Worm (Caenorhabditis elegans): ENCODE results near the gene F47F2.3.

F47F2.3 gene

DNA sequence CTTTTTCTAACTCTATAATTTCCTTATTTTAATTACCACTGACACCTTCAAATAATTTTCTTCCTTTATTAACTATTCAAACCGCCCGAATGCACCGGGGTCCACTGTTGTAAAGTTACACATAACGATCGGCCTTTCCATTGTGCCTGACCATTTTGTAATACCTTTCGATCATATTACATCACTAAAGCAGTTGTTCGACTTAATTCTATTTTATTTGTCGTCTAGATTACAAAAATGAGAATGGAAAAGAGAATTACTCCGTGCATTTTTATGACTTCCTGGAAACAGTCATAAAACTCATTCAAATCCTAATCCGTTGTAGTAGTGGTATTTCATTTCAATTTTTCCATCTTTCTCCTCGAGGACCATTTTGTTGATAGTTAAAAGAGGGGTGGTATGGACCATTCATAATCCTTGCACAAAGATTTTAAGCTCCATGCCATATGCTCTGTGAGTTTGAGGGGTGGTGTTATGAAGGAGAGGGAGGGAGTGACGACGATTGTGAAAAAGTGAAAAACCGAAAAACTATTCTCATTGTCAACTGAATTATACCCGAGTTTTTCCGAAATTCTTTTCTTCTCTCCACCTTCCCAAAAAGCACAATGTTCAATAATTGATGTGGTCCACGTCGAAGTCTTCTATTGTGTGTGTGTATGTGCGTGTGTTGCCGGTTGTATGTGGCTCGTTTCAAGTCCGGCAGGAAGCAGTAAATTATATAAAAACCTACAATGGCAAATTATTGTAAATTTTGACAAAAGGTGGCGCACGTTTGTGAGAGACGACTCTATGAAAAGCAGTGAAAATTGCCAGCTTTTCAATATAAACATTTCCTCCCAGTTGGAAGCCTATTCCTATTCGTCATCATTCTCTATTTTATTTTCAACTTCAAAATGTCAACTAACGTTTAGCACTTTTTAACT, 3.0 kb upstream of the F47F2.3 start:
- no peak for TF ChIP-seq eor-1 (tag; optimal IDR thresholded peaks at IDR 0.05)
- no peak for TF ChIP-seq nhr-43 (tag; optimal IDR thresholded peaks at IDR 0.05; ENCODE audit: poor library complexity, severe bottlenecking)
- TF ChIP-seq tbx-2 (tag; optimal IDR thresholded peaks at IDR 0.05) = no peak
- peak; percentile 15 for TF ChIP-seq elt-1 (tag; optimal IDR thresholded peaks at IDR 0.05)
- peak; percentile 6 for TF ChIP-seq nfya-1 (tag; optimal IDR thresholded peaks at IDR 0.05; ENCODE audit: insufficient read depth)

DNA sequence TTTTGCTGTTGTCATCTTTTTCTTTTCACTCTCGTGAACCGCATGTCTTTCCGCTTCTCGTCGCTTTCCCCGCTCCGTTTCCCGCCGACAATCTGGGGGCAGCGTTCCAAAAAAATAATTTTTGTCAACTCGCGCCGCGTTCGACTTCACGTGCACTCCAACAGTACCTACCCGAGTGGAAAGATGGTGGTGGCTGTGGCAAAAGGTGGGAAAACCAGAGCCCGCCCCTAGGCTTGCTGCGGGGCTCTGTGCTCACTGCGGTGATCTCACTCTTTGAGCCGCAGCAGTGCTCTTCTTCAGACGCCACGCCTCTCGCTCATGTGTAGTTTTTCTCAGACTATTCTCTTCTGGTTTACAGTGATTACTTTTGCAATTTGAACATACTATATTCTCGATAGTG, 7.9 kb downstream of the F47F2.3 start:
- no peak for TF ChIP-seq ama-1 (optimal IDR thresholded peaks at IDR 0.05)
- no peak for TF ChIP-seq ceh-16 (tag; optimal IDR thresholded peaks at IDR 0.05)
- no peak for TF ChIP-seq elt-3 (tag; optimal IDR thresholded peaks at IDR 0.05)
- TF ChIP-seq lin-15B (tag; optimal IDR thresholded peaks at IDR 0.05) = no peak
- TF ChIP-seq lsy-12 (tag; optimal IDR thresholded peaks at IDR 0.05) = no peak
- TF ChIP-seq skn-1 (tag; optimal IDR thresholded peaks at IDR 0.05) = no peak
- no peak for TF ChIP-seq ceh-28 (tag; optimal IDR thresholded peaks at IDR 0.05)
- no peak for TF ChIP-seq fkh-10 (GFP tag; optimal IDR thresholded peaks at IDR 0.05)

DNA sequence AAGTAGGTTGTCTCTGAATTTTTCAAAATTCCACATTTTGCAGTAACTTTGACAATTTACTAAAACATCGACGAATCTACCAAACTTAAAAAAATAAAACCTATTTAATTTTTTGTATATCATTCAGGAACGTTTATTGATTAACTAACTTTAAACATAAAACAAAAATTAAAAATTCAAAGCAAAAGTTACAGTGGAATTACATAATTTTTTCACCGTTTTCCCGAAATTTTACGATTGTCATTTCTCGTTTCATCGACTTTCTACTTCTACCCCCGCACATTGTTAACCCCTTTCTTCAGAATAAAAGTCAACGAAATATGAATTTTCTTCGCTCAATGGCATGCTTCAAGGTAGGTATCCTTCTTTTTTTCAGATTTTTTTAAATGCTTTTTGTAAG, 17.2 kb downstream of the F47F2.3 start, which contains the start of gene F47F2.1:
F47F2.1 (plus strand) TSS at position 301 of the 400 bp plus-strand sequence.
- no peak for TF ChIP-seq snpc-4 (tag; optimal IDR thresholded peaks at IDR 0.05)
- TF ChIP-seq skn-1 (tag; optimal IDR thresholded peaks at IDR 0.05) = no peak
- no peak for TF ChIP-seq unc-62 (GFP tag; optimal IDR thresholded peaks at IDR 0.05)
- TF ChIP-seq lin-15B (tag; optimal IDR thresholded peaks at IDR 0.05) = no peak
- no peak for TF ChIP-seq elt-3 (tag; optimal IDR thresholded peaks at IDR 0.05)
- TF ChIP-seq nhr-77 (tag; optimal IDR thresholded peaks at IDR 0.05) = no peak
- no peak for TF ChIP-seq mml-1 (tag; optimal IDR thresholded peaks at IDR 0.05)
- TF ChIP-seq ceh-82 (tag; optimal IDR thresholded peaks at IDR 0.05) = no peak

DNA sequence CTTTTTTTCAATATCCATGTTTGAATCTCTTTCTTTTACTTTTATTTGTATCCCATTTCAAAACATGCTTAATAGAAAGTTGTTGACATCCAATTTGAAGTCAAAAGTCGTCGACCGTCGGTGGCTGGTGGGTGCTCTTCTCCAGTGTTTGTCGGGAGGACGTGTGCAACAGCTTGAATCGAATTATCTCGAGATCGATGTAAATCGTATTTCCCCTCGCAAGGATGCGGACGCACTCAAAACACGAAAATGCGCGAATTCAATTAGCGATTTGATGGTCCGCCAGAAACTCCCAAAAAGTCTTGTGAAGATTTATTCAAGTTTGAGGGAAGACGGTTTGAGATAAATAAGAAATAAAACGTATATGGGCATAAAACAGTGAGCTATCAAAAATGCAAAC, 19.8 kb downstream of the F47F2.3 start:
- TF ChIP-seq aly-2 (tag; optimal IDR thresholded peaks at IDR 0.05) (no peak), nhr-12 (tag; optimal IDR thresholded peaks at IDR 0.05) (no peak), egl-5 (tag; optimal IDR thresholded peaks at IDR 0.05) (no peak), nhr-237 (tag; optimal IDR thresholded peaks at IDR 0.05) (no peak), nfya-1 (tag; optimal IDR thresholded peaks at IDR 0.05; ENCODE audit: insufficient read depth) (no peak), fkh-10 (GFP tag; optimal IDR thresholded peaks at IDR 0.05) (peak; percentile 15), R02D3.7 (tag; optimal IDR thresholded peaks at IDR 0.05) (no peak)

DNA sequence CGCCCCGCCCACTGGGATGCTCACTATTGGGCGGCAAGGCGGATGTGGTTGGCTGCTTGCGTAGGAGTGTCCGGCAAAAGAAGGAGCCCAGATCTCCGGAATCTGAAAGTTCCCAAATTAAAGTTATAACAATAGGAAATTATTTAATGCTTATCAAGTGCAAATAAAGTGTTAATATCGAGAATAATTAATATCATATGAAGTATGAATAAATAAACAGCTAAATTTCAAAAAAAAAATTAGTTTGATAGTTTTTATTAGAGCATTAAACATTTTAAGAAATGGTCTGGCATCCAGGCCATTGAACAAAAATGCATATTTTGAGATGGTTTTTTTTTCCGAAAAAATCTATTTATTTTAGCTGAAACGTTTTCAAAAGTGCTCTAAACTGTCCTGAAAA, 22.0 kb downstream of the F47F2.3 start, which contains the start of gene lim-4:
lim-4 (minus strand) TSS at position 101 of the 400 bp plus-strand sequence.
- TF ChIP-seq nfya-1 (tag; optimal IDR thresholded peaks at IDR 0.05; ENCODE audit: insufficient read depth) (peak; percentile 67), jun-1 (tag; optimal IDR thresholded peaks at IDR 0.05) (no peak)

DNA sequence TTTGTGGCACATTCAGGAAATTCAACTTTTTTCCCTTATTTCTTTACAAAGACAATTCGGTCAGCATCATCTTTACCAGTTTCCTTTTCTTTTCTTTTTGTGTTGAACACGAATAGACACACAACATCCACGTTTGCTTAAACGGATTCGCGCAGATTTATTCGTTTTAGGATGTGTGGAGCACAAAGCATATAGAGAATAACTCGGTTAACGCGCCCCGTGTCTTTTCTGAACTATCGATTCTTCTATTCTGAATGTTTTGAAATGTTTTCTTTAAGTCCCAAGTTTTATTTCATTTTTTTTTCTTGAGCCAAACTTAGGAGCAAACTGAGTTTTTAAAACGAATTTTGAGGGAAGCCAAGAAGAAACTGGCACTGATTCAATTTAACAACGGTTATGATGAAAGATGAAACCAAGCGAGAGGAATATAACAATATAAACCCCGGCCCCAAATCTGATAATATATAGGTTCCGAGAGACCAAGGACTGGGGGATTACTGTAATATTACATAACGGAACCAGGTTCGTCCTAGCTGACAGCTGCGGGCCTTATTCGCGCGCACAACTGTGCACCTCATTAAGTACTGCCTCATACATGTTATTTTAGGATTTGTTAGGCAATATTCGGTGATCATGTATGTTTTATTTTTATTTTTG, 23.8 kb downstream of the F47F2.3 start:
- TF ChIP-seq fkh-10 (GFP tag; optimal IDR thresholded peaks at IDR 0.05) = peak; percentile 51
- TF ChIP-seq ama-1 (optimal IDR thresholded peaks at IDR 0.05) = no peak

DNA sequence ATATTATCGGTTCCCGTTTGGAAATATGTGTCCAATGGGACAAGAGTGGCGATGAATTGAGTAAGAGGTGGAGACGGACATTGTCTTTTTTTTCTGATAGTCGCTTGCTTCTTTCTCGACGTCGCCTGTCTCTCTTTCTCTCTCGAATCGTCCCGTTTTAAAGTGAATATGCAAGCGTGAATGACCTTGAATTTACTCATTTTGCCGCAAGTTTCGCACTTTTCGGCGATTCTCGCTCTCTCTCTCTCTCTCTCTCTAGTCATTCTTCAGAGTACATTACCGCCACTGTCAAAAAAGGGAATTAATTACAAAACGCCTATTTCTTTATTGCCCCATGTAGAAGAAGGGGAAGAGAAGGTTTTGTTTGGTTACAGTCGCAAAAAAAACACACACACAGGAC, 27.7 kb downstream of the F47F2.3 start:
- TF ChIP-seq nhr-25 (tag; optimal IDR thresholded peaks at IDR 0.05) = peak; percentile 92
- TF ChIP-seq nfya-1 (tag; optimal IDR thresholded peaks at IDR 0.05; ENCODE audit: insufficient read depth) = no peak

DNA sequence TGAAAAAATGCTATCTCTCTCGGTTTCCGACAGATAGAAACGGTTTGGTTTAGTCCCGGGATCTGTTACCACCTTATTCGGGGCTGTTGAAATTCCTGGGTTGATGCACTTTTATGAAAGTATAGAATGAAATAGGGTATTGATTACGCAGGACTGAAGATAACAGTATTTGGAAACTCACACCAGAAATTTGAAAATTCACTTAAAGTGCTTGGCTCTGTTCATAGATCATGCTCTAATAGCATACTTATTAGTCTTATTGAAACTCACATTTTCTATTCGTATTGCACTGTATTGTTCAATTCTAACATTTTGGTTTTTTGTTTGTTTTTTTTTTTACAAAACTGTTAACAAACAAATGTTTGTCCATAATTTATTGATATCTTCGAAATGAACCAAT, 29.3 kb downstream of the F47F2.3 start:
- TF ChIP-seq nhr-76 (tag; optimal IDR thresholded peaks at IDR 0.05) (no peak), nhr-43 (tag; optimal IDR thresholded peaks at IDR 0.05; ENCODE audit: poor library complexity, severe bottlenecking) (no peak), lin-15B (tag; optimal IDR thresholded peaks at IDR 0.05) (no peak), R02D3.7 (tag; optimal IDR thresholded peaks at IDR 0.05) (no peak), tbx-2 (tag; optimal IDR thresholded peaks at IDR 0.05) (no peak), nfya-1 (tag; optimal IDR thresholded peaks at IDR 0.05; ENCODE audit: insufficient read depth) (no peak), nhr-12 (tag; optimal IDR thresholded peaks at IDR 0.05) (no peak), ceh-82 (tag; optimal IDR thresholded peaks at IDR 0.05) (no peak), ceh-28 (tag; optimal IDR thresholded peaks at IDR 0.05) (no peak), elt-2 (tag; optimal IDR thresholded peaks at IDR 0.05) (no peak), jun-1 (tag; optimal IDR thresholded peaks at IDR 0.05) (no peak), daf-12 (tag; optimal IDR thresholded peaks at IDR 0.05) (no peak), nhr-23 (tag; optimal IDR thresholded peaks at IDR 0.05) (no peak), fkh-10 (GFP tag; optimal IDR thresholded peaks at IDR 0.05) (no peak), ama-1 (optimal IDR thresholded peaks at IDR 0.05) (no peak), hmg-11 (tag; optimal IDR thresholded peaks at IDR 0.05) (no peak), ZK546.5 (tag; optimal IDR thresholded peaks at IDR 0.05) (no peak), nhr-237 (tag; optimal IDR thresholded peaks at IDR 0.05) (no peak), ceh-16 (tag; optimal IDR thresholded peaks at IDR 0.05) (no peak)

All from whole organism, L3 larva.